Fruit fly (Drosophila melanogaster) whole organism, embryonic: ENCODE results near the gene natalisin.

Experiments
- CG1024 ChIP-seq: fragments of 200-800 bp; sonication (Bioruptor generic); IDR thresholded peaks from 2 replicates; pipeline ENCODE4 v1.3.6; 2022; ENCODE audit warnings: missing biosample characterization, missing genetic modification characterization
- CG10565 ChIP-seq: fragments of 200-800 bp; sonication (Bioruptor generic); optimal IDR thresholded peaks from 3 replicates; lab custom pipeline; 2016; ENCODE audit warnings: missing biosample characterization, mild to moderate bottlenecking, missing genetic modification characterization
- CG11723 ChIP-seq: fragments of 200-800 bp; sonication (Bioruptor generic); optimal IDR thresholded peaks from 2 replicates; lab custom pipeline; 2017; ENCODE audit warnings: missing biosample characterization, mild to moderate bottlenecking, missing genetic modification characterization
- CG12155 ChIP-seq: fragments of 200-800 bp; sonication (Bioruptor generic); optimal IDR thresholded peaks from 3 replicates; lab custom pipeline; 2016; ENCODE audit warnings: missing biosample characterization, missing genetic modification characterization
- CG12299 ChIP-seq: fragments of 200-800 bp; sonication (Bioruptor generic); optimal IDR thresholded peaks from 2 replicates; lab custom pipeline; 2018; ENCODE audit warnings: missing biosample characterization, mild to moderate bottlenecking, missing genetic modification characterization
- CG13123 ChIP-seq: fragments of 200-800 bp; sonication (Bioruptor generic); optimal IDR thresholded peaks from 2 replicates; lab custom pipeline; 2016; ENCODE audit warnings: missing biosample characterization, missing genetic modification characterization
- CG1603 ChIP-seq: fragments of 200-800 bp; sonication (Bioruptor generic); optimal IDR thresholded peaks from 2 replicates; lab custom pipeline; 2019; ENCODE audit warnings: missing biosample characterization, mild to moderate bottlenecking, missing genetic modification characterization, moderate library complexity
- CG17359 ChIP-seq: fragments of 200-800 bp; sonication (Bioruptor generic); optimal IDR thresholded peaks from 3 replicates; lab custom pipeline; 2018; ENCODE audit warnings: missing biosample characterization, mild to moderate bottlenecking, missing genetic modification characterization, moderate library complexity
- CG17612 ChIP-seq: fragments of 200-800 bp; sonication (Bioruptor generic); IDR thresholded peaks from 2 replicates; pipeline ENCODE4 v1.3.6; 2022; ENCODE audit warnings: missing biosample characterization, missing genetic modification characterization
- CG17912 ChIP-seq: fragments of 200-800 bp; sonication (Bioruptor generic); optimal IDR thresholded peaks from 2 replicates; lab custom pipeline; 2018; ENCODE audit warnings: missing biosample characterization, mild to moderate bottlenecking, missing genetic modification characterization
- CG18476 ChIP-seq: fragments of 200-800 bp; sonication (Bioruptor generic); optimal IDR thresholded peaks from 2 replicates; lab custom pipeline; 2016; ENCODE audit warnings: missing biosample characterization, mild to moderate bottlenecking, missing genetic modification characterization
- CG32532 ChIP-seq: fragments of 200-800 bp; sonication (Bioruptor generic); IDR thresholded peaks from 2 replicates; pipeline ENCODE4 v1.3.6; 2022; ENCODE audit warnings: missing biosample characterization, missing genetic modification characterization
- CG32772 ChIP-seq: fragments of 200-800 bp; sonication (Bioruptor generic); IDR thresholded peaks from 2 replicates; pipeline ENCODE4 v1.3.6; 2022; ENCODE audit warnings: missing biosample characterization, missing genetic modification characterization
- CG4282 ChIP-seq: fragments of 200-800 bp; sonication (Bioruptor generic); optimal IDR thresholded peaks from 2 replicates; lab custom pipeline; 2016; ENCODE audit warnings: missing biosample characterization, missing genetic modification characterization
- CG6254 ChIP-seq: fragments of 200-800 bp; sonication (Bioruptor generic); optimal IDR thresholded peaks from 3 replicates; lab custom pipeline; 2017; ENCODE audit warnings: mild to moderate bottlenecking, missing biosample characterization, missing genetic modification reagents, missing genetic modification characterization
- CG6683 ChIP-seq: fragments of 200-800 bp; sonication (Bioruptor generic); optimal IDR thresholded peaks from 2 replicates; lab custom pipeline; 2017; ENCODE audit warnings: missing biosample characterization, mild to moderate bottlenecking, missing genetic modification characterization, missing genetic modification reagents
- CG7372 ChIP-seq: fragments of 200-800 bp; sonication (Bioruptor generic); IDR thresholded peaks from 2 replicates; pipeline ENCODE4 v1.3.6; 2022; ENCODE audit warnings: missing biosample characterization, missing genetic modification characterization
- CG7987 ChIP-seq: fragments of 200-800 bp; sonication (Bioruptor generic); optimal IDR thresholded peaks from 2 replicates; lab custom pipeline; 2018; ENCODE audit warnings: missing biosample characterization, mild to moderate bottlenecking, missing genetic modification characterization, moderate library complexity
- CG8290 ChIP-seq, 3 experiments: fragments of 200-800 bp; sonication (Bioruptor generic); optimal IDR thresholded peaks; 2 replicates each; lab custom pipeline; 2016 to 2019; ENCODE audit warnings: missing biosample characterization in 3 of 3, missing genetic modification characterization in 3 of 3, mild to moderate bottlenecking in 2 of 3, moderate library complexity in 1 of 3
- CG8765 ChIP-seq: fragments of 200-800 bp; sonication (Bioruptor generic); IDR thresholded peaks from 2 replicates; pipeline ENCODE4 v1.3.6; 2022; ENCODE audit warnings: missing biosample characterization, missing genetic modification characterization
- CG8944 ChIP-seq: fragments of 200-800 bp; sonication (Bioruptor generic); optimal IDR thresholded peaks from 3 replicates; lab custom pipeline; 2016; ENCODE audit warnings: missing biosample characterization, missing genetic modification characterization
- CTCF ChIP-seq: fragments of 200-800 bp; sonication (Bioruptor generic); optimal IDR thresholded peaks from 2 replicates; lab custom pipeline; 2017; ENCODE audit warnings: missing biosample characterization, mild to moderate bottlenecking, missing genetic modification characterization, moderate library complexity
- Camta ChIP-seq: fragments of 200-800 bp; sonication (Bioruptor generic); optimal IDR thresholded peaks from 2 replicates; lab custom pipeline; 2016; ENCODE audit warnings: missing biosample characterization, missing genetic modification characterization
- D19B ChIP-seq: fragments of 200-800 bp; sonication (Bioruptor generic); optimal IDR thresholded peaks from 2 replicates; lab custom pipeline; 2017; ENCODE audit warnings: missing biosample characterization, mild to moderate bottlenecking, missing genetic modification characterization
- Dll ChIP-seq: fragments of 200-800 bp; sonication (Bioruptor generic); IDR thresholded peaks from 4 replicates; pipeline ENCODE4 v1.3.6; 2022; ENCODE audit warnings: missing biosample characterization, missing genetic modification characterization; ENCODE audit not compliant: partially characterized antibody
- Dp ChIP-seq: fragments of 200-800 bp; sonication (Bioruptor generic); optimal IDR thresholded peaks from 2 replicates; lab custom pipeline; 2018; ENCODE audit warnings: missing biosample characterization, mild to moderate bottlenecking, missing genetic modification characterization, moderate library complexity
- Eip74EF ChIP-seq, 2 experiments: fragments of 200-800 bp in 1 of 2; fragments of >200 bp in 1 of 2; sonication (Bioruptor generic) in 1 of 2; optimal IDR thresholded peaks; 2 replicates each; lab custom pipeline; 2017 to 2019; ENCODE audit warnings: missing biosample characterization in 2 of 2, missing genetic modification characterization in 2 of 2, mild to moderate bottlenecking in 1 of 2, moderate library complexity in 1 of 2
- HHEX ChIP-seq: fragments of 200-800 bp; sonication (Bioruptor generic); optimal IDR thresholded peaks from 3 replicates; lab custom pipeline; 2017; ENCODE audit warnings: missing biosample characterization, mild to moderate bottlenecking, missing genetic modification characterization, missing genetic modification reagents
- Lpt ChIP-seq: fragments of >200 bp; optimal IDR thresholded peaks from 2 replicates; lab custom pipeline; 2018; ENCODE audit warnings: missing biosample characterization, missing genetic modification characterization
- Nf-YB ChIP-seq: fragments of 200-800 bp; sonication (Bioruptor generic); optimal IDR thresholded peaks from 3 replicates; lab custom pipeline; 2019; ENCODE audit warnings: missing biosample characterization, mild to moderate bottlenecking, missing genetic modification characterization, moderate library complexity
- Oaz ChIP-seq: fragments of 200-800 bp; sonication (Bioruptor generic); IDR thresholded peaks from 2 replicates; pipeline ENCODE4 v1.3.6; 2022; ENCODE audit warnings: missing biosample characterization, missing genetic modification characterization
- Oli ChIP-seq: fragments of 200-800 bp; sonication (Bioruptor generic); optimal IDR thresholded peaks from 2 replicates; lab custom pipeline; 2018; ENCODE audit warnings: missing biosample characterization, mild to moderate bottlenecking, missing genetic modification characterization, moderate library complexity
- Ravus ChIP-seq: fragments of 200-800 bp; sonication (Bioruptor generic); IDR thresholded peaks from 2 replicates; pipeline ENCODE4 v1.3.6; 2022; ENCODE audit warnings: missing biosample characterization, missing genetic modification characterization
- Sox102F ChIP-seq: fragments of 200-800 bp; sonication (Bioruptor generic); optimal IDR thresholded peaks from 2 replicates; lab custom pipeline; 2018; ENCODE audit warnings: missing biosample characterization, mild to moderate bottlenecking, missing genetic modification characterization, moderate library complexity
- Stat92E ChIP-seq, 3 experiments: fragments of >200 bp in 2 of 3; fragments of 200-800 bp in 1 of 3; sonication (Bioruptor generic) in 1 of 3; optimal IDR thresholded peaks; 2 replicates each; lab custom pipeline; 2017 to 2019; ENCODE audit warnings: missing biosample characterization in 3 of 3, missing genetic modification characterization in 3 of 3, mild to moderate bottlenecking in 1 of 3, moderate library complexity in 1 of 3
- ap ChIP-seq: fragments of 200-800 bp; sonication (Bioruptor generic); IDR thresholded peaks from 2 replicates; pipeline ENCODE4 v1.3.6; 2022; ENCODE audit warnings: missing biosample characterization, missing genetic modification characterization
- bbx ChIP-seq: fragments of 200-800 bp; sonication (Bioruptor generic); IDR thresholded peaks from 2 replicates; pipeline ENCODE4 v1.3.6; 2022; ENCODE audit warnings: missing biosample characterization, missing genetic modification characterization; ENCODE audit not compliant: partially characterized antibody
- br ChIP-seq: fragments of >200 bp; optimal IDR thresholded peaks from 2 replicates; lab custom pipeline; 2017
- cg ChIP-seq: fragments of 200-800 bp; sonication (Bioruptor generic); optimal IDR thresholded peaks from 3 replicates; lab custom pipeline; 2019; ENCODE audit warnings: missing biosample characterization, mild to moderate bottlenecking, missing genetic modification characterization, moderate library complexity
- chn ChIP-seq: fragments of 200-800 bp; sonication (Bioruptor generic); optimal IDR thresholded peaks from 2 replicates; lab custom pipeline; 2016; ENCODE audit warnings: missing biosample characterization, missing genetic modification characterization
- ci ChIP-seq: fragments of 200-800 bp; sonication (Bioruptor generic); IDR thresholded peaks from 3 replicates; pipeline ENCODE4 v1.3.6; 2022; ENCODE audit warnings: missing biosample characterization, missing genetic modification characterization
- croc ChIP-seq: fragments of 200-800 bp; sonication (Bioruptor generic); conservative IDR thresholded peaks from 3 replicates; pipeline ENCODE4 v1.3.6; 2022; ENCODE audit warnings: missing biosample characterization, missing genetic modification characterization
- da ChIP-seq: fragments of 200-800 bp; sonication (Bioruptor generic); optimal IDR thresholded peaks from 2 replicates; lab custom pipeline; 2016; ENCODE audit warnings: missing biosample characterization, missing genetic modification characterization
- dmrt11E ChIP-seq: fragments of 200-800 bp; sonication (Bioruptor generic); optimal IDR thresholded peaks from 3 replicates; lab custom pipeline; 2018; ENCODE audit warnings: missing biosample characterization, mild to moderate bottlenecking, missing genetic modification characterization, moderate library complexity
- kay ChIP-seq: fragments of 200-800 bp; sonication (Bioruptor generic); optimal IDR thresholded peaks from 2 replicates; lab custom pipeline; 2016; ENCODE audit warnings: missing biosample characterization, missing genetic modification characterization
- pb ChIP-seq: fragments of 200-800 bp; sonication (Bioruptor generic); optimal IDR thresholded peaks from 3 replicates; lab custom pipeline; 2016; ENCODE audit warnings: missing biosample characterization, missing genetic modification characterization
- pfk ChIP-seq: fragments of 200-800 bp; sonication (Bioruptor generic); optimal IDR thresholded peaks from 2 replicates; lab custom pipeline; 2018; ENCODE audit warnings: missing biosample characterization, mild to moderate bottlenecking, missing genetic modification characterization, moderate library complexity
- pnt ChIP-seq: fragments of 200-800 bp; sonication (Bioruptor generic); optimal IDR thresholded peaks from 3 replicates; lab custom pipeline; 2016; ENCODE audit warnings: missing biosample characterization, missing genetic modification characterization
- ro ChIP-seq: fragments of 200-800 bp; sonication (Bioruptor generic); IDR thresholded peaks from 2 replicates; pipeline ENCODE4 v1.3.6; 2022; ENCODE audit warnings: missing biosample characterization, missing genetic modification characterization
- trh ChIP-seq: fragments of 200-800 bp; sonication (Bioruptor generic); optimal IDR thresholded peaks from 2 replicates; lab custom pipeline; 2016; ENCODE audit warnings: missing biosample characterization, missing genetic modification characterization
- usp ChIP-seq: fragments of >200 bp; optimal IDR thresholded peaks from 2 replicates; lab custom pipeline; 2017; ENCODE audit warnings: missing biosample characterization, missing genetic modification characterization

Gene natalisin

dm6 chr3R:14391281-14391680 lies 27.1 kb upstream of the natalisin start (continued):
- TF ChIP-seq Dp (GFP tag; lab: Kevin White, UChicago) (peak; percentile 9), Oli (tag; lab: Kevin White, UChicago) (peak; percentile 39), dmrt11E (tag; lab: Kevin White, UChicago) (peak; percentile 54), ap (GFP tag; lab: Robert Waterston, UW) (peak; percentile 65), CG12299 (no peak), kay (peak; percentile 65), Ravus (GFP tag; lab: Robert Waterston, UW) (peak; percentile 57), pnt (GFP tag; lab: Kevin White, UChicago) (peak; percentile 90), CG32532 (GFP tag; lab: Robert Waterston, UW) (peak; percentile 98), croc (GFP tag; lab: Robert Waterston, UW) (peak; percentile 78; the same call in 2 of the 3 replicates), CG13123 (GFP tag; lab: Kevin White, UChicago) (no peak), CG10565 (GFP tag; lab: Kevin White, UChicago) (peak; percentile 6), CG17612 (GFP tag; lab: Robert Waterston, UW) (peak; percentile 80), CG7987 (peak; percentile 93), Oaz (GFP tag; lab: Robert Waterston, UW) (peak; percentile 76), CG11723 (peak; percentile 8), chn (peak; percentile 53), cg (GFP tag; lab: Kevin White, UChicago) (no peak), usp (GFP tag; lab: Kevin White, UChicago) (no peak), CG6683 (GFP tag; lab: Kevin White, UChicago) (peak; percentile 37), HHEX (GFP tag; lab: Kevin White, UChicago) (peak; percentile 87), da (GFP tag; lab: Kevin White, UChicago) (peak; percentile 42), CG1603 (peak; percentile 78), Eip74EF (GFP tag; optimal IDR thresholded peaks at IDR 0.05; lab: Kevin White, UChicago) (no peak), CG17359 (peak; percentile 93), CG1024 (GFP tag; lab: Robert Waterston, UW) (peak; percentile 91), CG7372 (GFP tag; lab: Robert Waterston, UW) (peak; percentile 97), trh (GFP tag; lab: Kevin White, UChicago) (no peak), CG18476 (peak; percentile 75), bbx (GFP tag; lab: Robert Waterston, UW) (peak; percentile 72), pfk (GFP tag; lab: Kevin White, UChicago) (peak; percentile 15), Sox102F (GFP tag; lab: Kevin White, UChicago) (peak; percentile 78), CG8290 (GFP tag; optimal IDR thresholded peaks at IDR 0.05; lab: Kevin White, UChicago) (peak; percentile 58), CG8290 (tag; optimal IDR thresholded peaks at IDR 0.05; lab: Kevin White, UChicago) (peak in 1 of 2 experiments; percentile 82), CG12155 (GFP tag; lab: Kevin White, UChicago) (peak; percentile 47), CG8765 (GFP tag; lab: Robert Waterston, UW) (peak; percentile 61; the same call in 1 of the 2 replicates), Stat92E (GFP tag; optimal IDR thresholded peaks at IDR 0.05; lab: Kevin White, UChicago) (peak in 1 of 3 experiments; percentile 1), Dll (GFP tag; lab: Robert Waterston, UW) (no peak), Camta (peak; percentile 37), CG17912 (GFP tag; lab: Kevin White, UChicago) (no peak), Lpt (no peak), br (lab: Kevin White, UChicago) (no peak), CG32772 (GFP tag; lab: Robert Waterston, UW) (peak; percentile 93), CG6254 (peak; percentile 25), D19B (GFP tag; lab: Kevin White, UChicago) (peak; percentile 44), CG4282 (GFP tag; lab: Kevin White, UChicago) (no peak), ci (GFP tag; lab: Robert Waterston, UW) (peak; percentile 95), pb (GFP tag; lab: Kevin White, UChicago) (no peak), ro (GFP tag; lab: Robert Waterston, UW) (peak; percentile 57; the same call in 1 of the 2 replicates), CG8944 (GFP tag; lab: Kevin White, UChicago) (peak; percentile 56), CTCF (peak; percentile 100), Nf-YB (GFP tag; lab: Kevin White, UChicago) (no peak)
